Fruit fly (Drosophila melanogaster): ENCODE results near the gene Best1.
A peak's percentile ranks its signal among the peaks of the same experiment; 100 is the strongest.

Gene Best1

dm6 chr3R:10169124-10169766, 1.0 kb downstream of the Best1 start:
- TF ChIP-seq sim (GFP tag; IDR thresholded peaks at IDR 0.05) (0 out of 2 replicates have a peak, but pooled peaks have one; percentile 53), CG5245 (GFP tag; optimal IDR thresholded peaks at IDR 0.05) (peak; percentile 7), CG1603 (tag; optimal IDR thresholded peaks at IDR 0.05) (peak; percentile 25), otp (GFP tag; IDR thresholded peaks at IDR 0.05) (peak; percentile 34; the same call in 1 of the 3 replicates), CG2202 (tag; optimal IDR thresholded peaks at IDR 0.05) (peak; percentile 38), sens-2 (GFP tag; IDR thresholded peaks at IDR 0.05) (no peak), sens (GFP tag) (peak; percentile 85), Drgx (GFP tag; IDR thresholded peaks at IDR 0.05) (0 out of 2 replicates have a peak, but pooled peaks have one; percentile 19), CG6813 (GFP tag; optimal IDR thresholded peaks at IDR 0.05) (peak; percentile 44), CG11085 (GFP tag; IDR thresholded peaks at IDR 0.05) (0 out of 2 replicates have a peak, but pooled peaks have one; percentile 1), CG15696 (tag; optimal IDR thresholded peaks at IDR 0.05) (peak; percentile 6), Hr3 (GFP tag; optimal IDR thresholded peaks at IDR 0.05) (no peak), shn (GFP tag; optimal IDR thresholded peaks at IDR 0.05) (no peak), Xrp1 (GFP tag; IDR thresholded peaks at IDR 0.05) (0 out of 2 replicates have a peak, but pooled peaks have one; percentile 10), fd102C (GFP tag; optimal IDR thresholded peaks at IDR 0.05) (peak; percentile 32), gcm (GFP tag; optimal IDR thresholded peaks at IDR 0.05) (no peak), Pdp1 (GFP tag; optimal IDR thresholded peaks at IDR 0.05) (peak in 1 of 2 experiments; percentile 16), Abd-B (GFP tag; optimal IDR thresholded peaks at IDR 0.05) (no peak), tap (tag; optimal IDR thresholded peaks at IDR 0.05) (no peak), Fer1 (GFP tag; optimal IDR thresholded peaks at IDR 0.05) (no peak), zfh1 (GFP tag; IDR thresholded peaks at IDR 0.05) (peak; percentile 14; the same call in 1 of the 3 replicates), CG2199 (GFP tag; IDR thresholded peaks at IDR 0.05) (0 out of 3 replicates have a peak, but pooled peaks have one; percentile 36)

- TF ChIP-seq Awh (GFP tag; IDR thresholded peaks at IDR 0.05) (0 out of 2 replicates have a peak, but pooled peaks have one; percentile 7), crc (GFP tag; optimal IDR thresholded peaks at IDR 0.05) (peak; percentile 52), fu2 (GFP tag; optimal IDR thresholded peaks at IDR 0.05) (peak; percentile 19), CG13287 (GFP tag; IDR thresholded peaks at IDR 0.05; ENCODE audit: partially characterized antibody) (no peak), CG12155 (GFP tag; optimal IDR thresholded peaks at IDR 0.05) (peak; percentile 37), CG1024 (GFP tag; IDR thresholded peaks at IDR 0.05) (no peak), cwo (GFP tag; optimal IDR thresholded peaks at IDR 0.05) (peak; percentile 14), Hr51 (GFP tag; optimal IDR thresholded peaks at IDR 0.05) (peak in 1 of 2 experiments; percentile 15), dmrt11E (tag; optimal IDR thresholded peaks at IDR 0.05) (peak; percentile 55), zfh1 (GFP tag; IDR thresholded peaks at IDR 0.05) (0 out of 3 replicates have a peak, but pooled peaks have one; percentile 49), ase (GFP tag; IDR thresholded peaks at IDR 0.05) (no peak), CG33213 (GFP tag; optimal IDR thresholded peaks at IDR 0.05) (peak; percentile 31), Opbp (GFP tag; IDR thresholded peaks at IDR 0.05; ENCODE audit: partially characterized antibody) (no peak), ato (GFP tag; IDR thresholded peaks at IDR 0.05; ENCODE audit: partially characterized antibody) (no peak), pfk (GFP tag; optimal IDR thresholded peaks at IDR 0.05) (no peak), Hmr (GFP tag; optimal IDR thresholded peaks at IDR 0.05) (peak; percentile 61), maf-S (GFP tag; optimal IDR thresholded peaks at IDR 0.05) (peak; percentile 11), B-H2 (GFP tag; optimal IDR thresholded peaks at IDR 0.05) (peak; percentile 25), sens-2 (GFP tag; IDR thresholded peaks at IDR 0.05) (no peak), CG11696 (GFP tag; IDR thresholded peaks at IDR 0.05) (peak; percentile 71), sug (tag; optimal IDR thresholded peaks at IDR 0.05) (no peak), CG18619 (GFP tag; optimal IDR thresholded peaks at IDR 0.05) (peak; percentile 35), sna (GFP tag; IDR thresholded peaks at IDR 0.05; ENCODE audit: partially characterized antibody) (no peak), CG10979 (tag; optimal IDR thresholded peaks at IDR 0.05) (no peak), jigr1 (GFP tag; IDR thresholded peaks at IDR 0.05) (no peak), Tbp (GFP tag; optimal IDR thresholded peaks at IDR 0.05) (no peak), bigmax (GFP tag; optimal IDR thresholded peaks at IDR 0.05) (no peak), dmrt99B (tag; optimal IDR thresholded peaks at IDR 0.05) (no peak)
Measured at dm6 chr3R:10168483-10169064, 1.7 kb downstream of the Best1 start.
